Fruit fly (Drosophila melanogaster) whole organism, embryonic: ENCODE measurements around the gene Tbcd.

Experiments
- Ada2b ChIP-seq: fragments of 200-800 bp; sonication (Bioruptor generic); IDR thresholded peaks from 2 replicates; pipeline ENCODE4 v1.3.6; 2022; ENCODE audit warnings: missing biosample characterization, missing genetic modification characterization
- Blimp-1 ChIP-seq: fragments of 200-800 bp; sonication (Bioruptor generic); optimal IDR thresholded peaks from 3 replicates; lab custom pipeline; 2018; ENCODE audit warnings: missing biosample characterization, missing genetic modification characterization, mild to moderate bottlenecking, moderate library complexity, missing genetic modification reagents
- CG11696 ChIP-seq: fragments of 200-800 bp; sonication (Bioruptor generic); IDR thresholded peaks from 2 replicates; pipeline ENCODE4 v1.3.6; 2022; ENCODE audit warnings: missing biosample characterization, missing genetic modification characterization
- CG12219 ChIP-seq: fragments of 200-800 bp; sonication (Bioruptor generic); optimal IDR thresholded peaks from 3 replicates; lab custom pipeline; 2018; ENCODE audit warnings: missing biosample characterization, mild to moderate bottlenecking, missing genetic modification characterization
- CG13287 ChIP-seq: fragments of 200-800 bp; sonication (Bioruptor generic); IDR thresholded peaks from 2 replicates; pipeline ENCODE4 v1.3.6; 2022; ENCODE audit warnings: missing biosample characterization, missing genetic modification characterization; ENCODE audit not compliant: partially characterized antibody
- CG13894 ChIP-seq: fragments of 200-800 bp; sonication (Bioruptor generic); optimal IDR thresholded peaks from 3 replicates; lab custom pipeline; 2018; ENCODE audit warnings: missing biosample characterization, mild to moderate bottlenecking, missing genetic modification characterization, moderate library complexity
- CG1647 ChIP-seq: fragments of 200-800 bp; sonication (Bioruptor generic); optimal IDR thresholded peaks from 3 replicates; lab custom pipeline; 2016; ENCODE audit warnings: missing biosample characterization, missing genetic modification characterization
- CG17361 ChIP-seq: fragments of 200-800 bp; sonication (Bioruptor generic); IDR thresholded peaks from 3 replicates; pipeline ENCODE4 v1.3.6; 2022; ENCODE audit warnings: missing biosample characterization, missing genetic modification characterization
- CG2199 ChIP-seq: fragments of 200-800 bp; sonication (Bioruptor generic); IDR thresholded peaks from 3 replicates; pipeline ENCODE4 v1.3.6; 2022; ENCODE audit warnings: missing biosample characterization, missing genetic modification characterization
- CG2678 ChIP-seq: fragments of 200-800 bp; sonication (Bioruptor generic); optimal IDR thresholded peaks from 3 replicates; lab custom pipeline; 2019; ENCODE audit warnings: missing biosample characterization, mild to moderate bottlenecking, missing genetic modification characterization, moderate library complexity
- CG34224 ChIP-seq: fragments of 200-800 bp; sonication (Bioruptor generic); IDR thresholded peaks from 3 replicates; pipeline ENCODE4 v1.3.6; 2022; ENCODE audit warnings: missing biosample characterization, missing genetic modification characterization; ENCODE audit not compliant: partially characterized antibody
- CG4282 ChIP-seq: fragments of 200-800 bp; sonication (Bioruptor generic); optimal IDR thresholded peaks from 2 replicates; lab custom pipeline; 2016; ENCODE audit warnings: missing biosample characterization, missing genetic modification characterization
- CG4360 ChIP-seq: fragments of 200-800 bp; sonication (Bioruptor generic); IDR thresholded peaks from 2 replicates; pipeline ENCODE4 v1.3.6; 2022; ENCODE audit warnings: missing biosample characterization, missing genetic modification characterization
- CG7987 ChIP-seq: fragments of 200-800 bp; sonication (Bioruptor generic); optimal IDR thresholded peaks from 2 replicates; lab custom pipeline; 2018; ENCODE audit warnings: missing biosample characterization, mild to moderate bottlenecking, missing genetic modification characterization, moderate library complexity
- CrebB ChIP-seq: fragments of 200-800 bp; sonication (Bioruptor generic); optimal IDR thresholded peaks from 3 replicates; lab custom pipeline; 2018; ENCODE audit warnings: missing biosample characterization, mild to moderate bottlenecking, missing genetic modification characterization
- D19A ChIP-seq: fragments of 200-800 bp; optimal IDR thresholded peaks from 3 replicates; lab custom pipeline; 2019; ENCODE audit warnings: missing biosample characterization, mild to moderate bottlenecking, missing genetic modification characterization, moderate library complexity
- Dad ChIP-seq: fragments of 200-800 bp; sonication (Bioruptor generic); optimal IDR thresholded peaks from 3 replicates; lab custom pipeline; 2016; ENCODE audit warnings: missing biosample characterization, missing genetic modification characterization
- Drgx ChIP-seq: fragments of 200-800 bp; sonication (Bioruptor generic); IDR thresholded peaks from 2 replicates; pipeline ENCODE4 v1.3.6; 2022; ENCODE audit warnings: missing biosample characterization, missing genetic modification characterization
- H15 ChIP-seq: fragments of 200-800 bp; sonication (Bioruptor generic); IDR thresholded peaks from 3 replicates; pipeline ENCODE4 v1.3.6; 2022; ENCODE audit warnings: missing biosample characterization, missing genetic modification characterization
- Kr ChIP-seq: fragments of 200-800 bp; sonication (Bioruptor generic); optimal IDR thresholded peaks from 2 replicates; lab custom pipeline; 2017; ENCODE audit warnings: missing biosample characterization, mild to moderate bottlenecking, missing genetic modification characterization
- Med ChIP-seq: fragments of 200-800 bp; sonication (Bioruptor generic); peaks from one replicate; lab custom pipeline; 2016; ENCODE audit warnings: missing biosample characterization, missing genetic modification characterization, mild to moderate bottlenecking, inconsistent platforms, moderate library complexity
- NFAT ChIP-seq: fragments of 200-800 bp; sonication (Bioruptor generic); IDR thresholded peaks from 2 replicates; pipeline ENCODE4 v1.3.6; 2022; ENCODE audit warnings: missing biosample characterization, missing genetic modification characterization
- NfI ChIP-seq: fragments of 200-800 bp; sonication (Bioruptor generic); optimal IDR thresholded peaks from 3 replicates; lab custom pipeline; 2018; ENCODE audit warnings: missing biosample characterization, mild to moderate bottlenecking, missing genetic modification characterization, moderate library complexity
- PHDP ChIP-seq: fragments of 200-800 bp; sonication (Bioruptor generic); optimal IDR thresholded peaks from 3 replicates; lab custom pipeline; 2018; ENCODE audit warnings: missing biosample characterization, mild to moderate bottlenecking, missing genetic modification characterization, moderate library complexity
- Rfx ChIP-seq: fragments of 200-800 bp; sonication (Bioruptor generic); IDR thresholded peaks from 2 replicates; pipeline ENCODE4 v1.3.6; 2022; ENCODE audit warnings: missing biosample characterization, missing genetic modification characterization
- Sox100B ChIP-seq: fragments of 200-800 bp; sonication (Bioruptor generic); optimal IDR thresholded peaks from 3 replicates; lab custom pipeline; 2018; ENCODE audit warnings: missing biosample characterization, mild to moderate bottlenecking, missing genetic modification characterization
- Ssrp ChIP-seq: fragments of 200-800 bp; sonication (Bioruptor generic); optimal IDR thresholded peaks from 2 replicates; lab custom pipeline; 2018; ENCODE audit warnings: missing biosample characterization, mild to moderate bottlenecking, missing genetic modification characterization, moderate library complexity
- amos ChIP-seq: fragments of 200-800 bp; sonication (Bioruptor generic); IDR thresholded peaks from 2 replicates; pipeline ENCODE4 v1.3.6; 2022; ENCODE audit warnings: missing biosample characterization, missing genetic modification characterization; ENCODE audit not compliant: partially characterized antibody
- ap ChIP-seq: fragments of 200-800 bp; sonication (Bioruptor generic); IDR thresholded peaks from 2 replicates; pipeline ENCODE4 v1.3.6; 2022; ENCODE audit warnings: missing biosample characterization, missing genetic modification characterization
- ato ChIP-seq: fragments of 200-800 bp; sonication (Bioruptor generic); IDR thresholded peaks from 2 replicates; pipeline ENCODE4 v1.3.6; 2022; ENCODE audit warnings: missing biosample characterization, missing genetic modification characterization; ENCODE audit not compliant: partially characterized antibody
- cad ChIP-seq: fragments of >200 bp; optimal IDR thresholded peaks from 2 replicates; lab custom pipeline; 2017; ENCODE audit warnings: missing biosample characterization, missing genetic modification characterization
- dmrt11E ChIP-seq: fragments of 200-800 bp; sonication (Bioruptor generic); optimal IDR thresholded peaks from 3 replicates; lab custom pipeline; 2018; ENCODE audit warnings: missing biosample characterization, mild to moderate bottlenecking, missing genetic modification characterization, moderate library complexity
- ewg ChIP-seq: fragments of 200-800 bp; sonication (Bioruptor generic); optimal IDR thresholded peaks from 3 replicates; lab custom pipeline; 2017; ENCODE audit warnings: mild to moderate bottlenecking, missing biosample characterization, missing genetic modification reagents, missing genetic modification characterization
- gem ChIP-seq: fragments of 200-800 bp; sonication (Bioruptor generic); optimal IDR thresholded peaks from 2 replicates; lab custom pipeline; 2019; ENCODE audit warnings: missing biosample characterization, mild to moderate bottlenecking, missing genetic modification characterization, moderate library complexity
- h ChIP-seq: fragments of >200 bp; optimal IDR thresholded peaks from 2 replicates; lab custom pipeline; 2017
- ham ChIP-seq: fragments of 200-800 bp; sonication (Bioruptor generic); IDR thresholded peaks from 2 replicates; pipeline ENCODE4 v1.3.6; 2022; ENCODE audit warnings: missing biosample characterization, missing genetic modification characterization
- jumu ChIP-seq: fragments of 200-800 bp; sonication (Bioruptor generic); optimal IDR thresholded peaks from 3 replicates; lab custom pipeline; 2016; ENCODE audit warnings: missing biosample characterization, missing genetic modification characterization
- kni ChIP-seq: fragments of 200-800 bp; sonication (Bioruptor generic); optimal IDR thresholded peaks from 3 replicates; lab custom pipeline; 2017; ENCODE audit warnings: mild to moderate bottlenecking, missing biosample characterization, missing genetic modification reagents, missing genetic modification characterization
- phol ChIP-seq: fragments of 200-800 bp; sonication (Bioruptor generic); optimal IDR thresholded peaks from 3 replicates; lab custom pipeline; 2018; ENCODE audit warnings: missing biosample characterization, mild to moderate bottlenecking, missing genetic modification characterization, moderate library complexity
- pros ChIP-seq: fragments of 200-800 bp; sonication (Bioruptor generic); optimal IDR thresholded peaks from 3 replicates; lab custom pipeline; 2019; ENCODE audit warnings: missing biosample characterization, mild to moderate bottlenecking, missing genetic modification characterization, moderate library complexity
- psq ChIP-seq: fragments of 200-800 bp; sonication (Bioruptor generic); optimal IDR thresholded peaks from 2 replicates; lab custom pipeline; 2017; ENCODE audit warnings: missing biosample characterization, missing genetic modification characterization
- ranshi ChIP-seq: fragments of 200-800 bp; sonication (Bioruptor generic); IDR thresholded peaks from 2 replicates; pipeline ENCODE4 v1.3.6; 2022; ENCODE audit warnings: missing biosample characterization, missing genetic modification characterization
- rib ChIP-seq: fragments of 200-800 bp; sonication (Bioruptor generic); IDR thresholded peaks from 2 replicates; pipeline ENCODE4 v1.3.6; 2022; ENCODE audit warnings: missing biosample characterization, missing genetic modification characterization
- row ChIP-seq: fragments of 200-800 bp; sonication (Bioruptor generic); IDR thresholded peaks from 3 replicates; pipeline ENCODE4 v1.3.6; 2022; ENCODE audit warnings: missing biosample characterization, missing genetic modification characterization
- schlank ChIP-seq: fragments of 200-800 bp; sonication (Bioruptor generic); optimal IDR thresholded peaks from 2 replicates; lab custom pipeline; 2018; ENCODE audit warnings: missing biosample characterization, mild to moderate bottlenecking, missing genetic modification characterization
- seq ChIP-seq: fragments of 200-800 bp; sonication (Bioruptor generic); IDR thresholded peaks from 2 replicates; pipeline ENCODE4 v1.3.6; 2022; ENCODE audit warnings: missing biosample characterization, missing genetic modification characterization
- sug ChIP-seq: fragments of 200-800 bp; optimal IDR thresholded peaks from 2 replicates; lab custom pipeline; 2019; ENCODE audit warnings: missing biosample characterization, mild to moderate bottlenecking, missing genetic modification characterization, moderate library complexity
- tx ChIP-seq: fragments of 200-800 bp; sonication (Bioruptor generic); optimal IDR thresholded peaks from 2 replicates; lab custom pipeline; 2016; ENCODE audit warnings: missing biosample characterization, missing genetic modification characterization
- vvl ChIP-seq: fragments of 200-800 bp; sonication (Bioruptor generic); IDR thresholded peaks from 2 replicates; pipeline ENCODE4 v1.3.6; 2022; ENCODE audit warnings: missing biosample characterization, missing genetic modification characterization
- wdn ChIP-seq: fragments of 200-800 bp; sonication (Bioruptor generic); IDR thresholded peaks from 2 replicates; pipeline ENCODE4 v1.3.6; 2022; ENCODE audit warnings: missing biosample characterization, missing genetic modification characterization

Gene Tbcd

DNA sequence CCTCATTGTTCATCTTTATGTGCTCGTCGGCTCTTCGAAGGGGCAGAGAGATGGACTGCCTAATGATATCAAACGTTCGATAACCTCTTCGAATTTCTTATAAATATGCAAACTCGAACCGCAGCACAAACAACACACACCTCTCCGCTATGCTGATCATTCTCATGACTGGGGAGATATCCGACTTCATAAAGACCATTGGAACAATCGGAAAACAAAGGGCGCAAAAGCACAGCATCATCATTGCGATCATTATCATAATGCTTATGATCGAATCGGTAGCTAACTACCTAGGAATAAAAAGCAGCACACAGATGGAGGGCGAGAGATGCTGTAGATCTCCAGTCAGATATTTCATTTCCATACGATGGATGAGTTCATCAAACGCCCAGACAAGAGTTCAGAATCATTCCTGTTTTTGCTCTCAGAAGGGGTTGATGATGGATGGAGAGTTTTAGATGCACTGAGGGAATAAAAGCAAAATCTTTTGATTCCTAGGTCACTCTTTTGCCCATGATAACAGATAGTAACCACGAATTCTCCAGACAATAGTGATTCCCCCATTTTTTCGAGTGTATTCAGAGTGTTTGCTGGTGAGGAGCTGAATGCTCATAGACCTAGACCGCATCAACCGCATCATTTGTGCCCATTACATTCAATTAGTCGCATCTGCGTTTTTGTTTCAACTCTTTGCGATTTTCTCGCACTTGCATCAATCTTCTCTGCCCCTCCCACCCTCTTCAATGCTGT lies 19.8 kb downstream of the Tbcd start:
- peak; percentile 51 for TF ChIP-seq Med (GFP tag; lab: Kevin White, UChicago)
- no peak for TF ChIP-seq CG12219
- TF ChIP-seq CG7987 (GFP tag; lab: Kevin White, UChicago), result no peak
- peak; percentile 6 for TF ChIP-seq pros (GFP tag; lab: Kevin White, UChicago)
- TF ChIP-seq phol (tag; lab: Kevin White, UChicago), result peak; percentile 6
- no peak for TF ChIP-seq CG34224 (GFP tag; lab: Robert Waterston, UW)
- no peak for TF ChIP-seq ewg (GFP tag; lab: Kevin White, UChicago)
- TF ChIP-seq gem, result peak; percentile 2
- TF ChIP-seq ap, result no peak
- TF ChIP-seq CG4360 (GFP tag; lab: Robert Waterston, UW), result no peak
- TF ChIP-seq Blimp-1, result peak; percentile 16
- TF ChIP-seq sug, result no peak
- 0 out of 2 replicates have a peak, but pooled peaks have one; percentile 5 for TF ChIP-seq ranshi
- TF ChIP-seq row (GFP tag; lab: Robert Waterston, UW), result peak; percentile 24; the same call in 1 of the 3 replicates
- TF ChIP-seq CG2678 (tag; lab: Kevin White, UChicago), result peak; percentile 14
- no peak for TF ChIP-seq PHDP (tag; lab: Kevin White, UChicago)
- no peak for TF ChIP-seq CG1647 (GFP tag; lab: Kevin White, UChicago)
- TF ChIP-seq CrebB (tag; lab: Kevin White, UChicago), result no peak
- 0 out of 3 replicates have a peak, but pooled peaks have one; percentile 17 for TF ChIP-seq CG17361 (GFP tag; lab: Robert Waterston, UW)
- TF ChIP-seq amos (GFP tag; lab: Robert Waterston, UW), result no peak
- TF ChIP-seq psq (GFP tag; lab: Kevin White, UChicago), result no peak
- no peak for TF ChIP-seq h (lab: Kevin White, UChicago)
- TF ChIP-seq NfI, result no peak
- 0 out of 2 replicates have a peak, but pooled peaks have one; percentile 47 for TF ChIP-seq Drgx (GFP tag; lab: Robert Waterston, UW)
- no peak for TF ChIP-seq wdn
- TF ChIP-seq rib, result no peak
- no peak for TF ChIP-seq CG11696 (GFP tag; lab: Robert Waterston, UW)
- no peak for TF ChIP-seq cad (GFP tag; lab: Kevin White, UChicago)
- TF ChIP-seq Rfx (GFP tag; lab: Robert Waterston, UW), result peak; percentile 5; the same call in 1 of the 2 replicates
- peak; percentile 39 for TF ChIP-seq Kr (GFP tag; lab: Kevin White, UChicago)
- no peak for TF ChIP-seq Sox100B (GFP tag; lab: Kevin White, UChicago)
- no peak for TF ChIP-seq CG13287
- TF ChIP-seq NFAT (GFP tag; lab: Robert Waterston, UW), result no peak
- TF ChIP-seq tx (GFP tag; lab: Kevin White, UChicago), result no peak
- no peak for TF ChIP-seq H15 (GFP tag; lab: Robert Waterston, UW)
- TF ChIP-seq vvl (GFP tag; lab: Robert Waterston, UW), result peak; percentile 53; the same call in 1 of the 2 replicates
- no peak for TF ChIP-seq ham (GFP tag; lab: Robert Waterston, UW)
- TF ChIP-seq dmrt11E (tag; lab: Kevin White, UChicago), result peak; percentile 17
- no peak for TF ChIP-seq Dad (GFP tag; lab: Kevin White, UChicago)
- peak; percentile 71 for TF ChIP-seq kni
- no peak for TF ChIP-seq jumu (GFP tag; lab: Kevin White, UChicago)
- peak; percentile 68 for TF ChIP-seq CG13894 (tag; lab: Kevin White, UChicago)
- TF ChIP-seq schlank (tag; lab: Kevin White, UChicago), result no peak
- TF ChIP-seq D19A (tag; lab: Kevin White, UChicago), result peak; percentile 12
- TF ChIP-seq CG4282, result no peak
- TF ChIP-seq CG2199 (GFP tag; lab: Robert Waterston, UW), result peak; percentile 72; the same call in 1 of the 3 replicates
- TF ChIP-seq Ssrp, result no peak
- no peak for TF ChIP-seq ato (GFP tag; lab: Robert Waterston, UW)
- no peak for TF ChIP-seq Ada2b (GFP tag; lab: Robert Waterston, UW)
- no peak for TF ChIP-seq seq
